Worm (Caenorhabditis elegans) whole organism, L4 larva: ENCODE measurements around the gene F48E8.4.

Experiments
- F44E2.7 ChIP-seq: fragments of 200-800 bp; sonication (Bioruptor generic); IDR thresholded peaks from 2 replicates; pipeline ENCODE4 v2.1.2; 2022; ENCODE audit warnings: missing genetic modification characterization, missing compliant biosample characterization
- ZK546.5 ChIP-seq, 2 experiments: sonication (generic microtip); optimal IDR thresholded peaks; 2 replicates each; lab custom pipeline; 2017; ENCODE audit warnings: missing biosample characterization in 2 of 2, missing genetic modification characterization in 2 of 2
- daf-8 ChIP-seq: fragments of 200-800 bp; sonication (Bioruptor generic); IDR thresholded peaks from 2 replicates; pipeline ENCODE4 v1.3.6; 2022; ENCODE audit warnings: missing genetic modification characterization, missing compliant biosample characterization
- nhr-10 ChIP-seq: fragments of 150-350 bp; optimal IDR thresholded peaks from 2 replicates; lab custom pipeline; 2014; ENCODE audit warnings: missing biosample characterization, missing genetic modification characterization
- nhr-237 ChIP-seq: sonication (generic microtip); optimal IDR thresholded peaks from 2 replicates; lab custom pipeline; 2017; ENCODE audit warnings: missing biosample characterization, missing genetic modification characterization
- pha-4 ChIP-seq, 2 experiments: fragments of 150-350 bp in 1 of 2; fragments of 200-800 bp in 1 of 2; sonication (Bioruptor generic) in 1 of 2; IDR thresholded peaks in 1 of 2; optimal IDR thresholded peaks in 1 of 2; 2 replicates each; pipeline versions ENCODE4 v1.3.6 to Lab custom; 2014 to 2022; ENCODE audit warnings: missing genetic modification characterization in 2 of 2, missing genetic modification reagents in 2 of 2, missing biosample characterization in 1 of 2, missing compliant biosample characterization in 1 of 2
- skn-1 ChIP-seq: fragments of 150-350 bp; optimal IDR thresholded peaks from 2 replicates; lab custom pipeline; 2014; ENCODE audit warnings: missing biosample characterization, missing genetic modification characterization
- snpc-4 ChIP-seq: fragments of 150-350 bp; optimal IDR thresholded peaks from 2 replicates; lab custom pipeline; 2014; ENCODE audit warnings: missing biosample characterization, missing genetic modification characterization
- ztf-11 ChIP-seq: fragments of 150-350 bp; optimal IDR thresholded peaks from 2 replicates; lab custom pipeline; 2014; ENCODE audit warnings: missing biosample characterization, missing genetic modification characterization

ce11 chrIII:5449762-5450308 is 3.6 kb upstream of the F48E8.4 start, which contains the start of gene F48E8.8:
- TF ChIP-seq ZK546.5 (tag; optimal IDR thresholded peaks at IDR 0.05; lab: Kevin White, UChicago): no peak
- TF ChIP-seq ztf-11 (tag; lab: Kevin White, UChicago): no peak
- TF ChIP-seq pha-4 (GFP tag; IDR thresholded peaks at IDR 0.05; lab: Robert Waterston, UW): no peak
- TF ChIP-seq pha-4 (tag; optimal IDR thresholded peaks at IDR 0.05; lab: Kevin White, UChicago): no peak
- TF ChIP-seq nhr-237 (tag; lab: Kevin White, UChicago): no peak
- TF ChIP-seq daf-8: no peak
- TF ChIP-seq nhr-10 (tag; lab: Kevin White, UChicago): no peak
- TF ChIP-seq F44E2.7 (GFP tag; lab: Robert Waterston, UW): no peak
- no peak for TF ChIP-seq snpc-4
- TF ChIP-seq skn-1 (tag; lab: Kevin White, UChicago): no peak
